Worm (Caenorhabditis elegans) whole organism, L3 larva: ENCODE data around the gene C12D5.5.

ENCODE experiments used
- R02D3.7 ChIP-seq: fragments of 150-350 bp; optimal IDR thresholded peaks from 2 replicates; lab custom pipeline; 2014; ENCODE audit warnings: missing biosample characterization, missing genetic modification characterization
- aly-2 ChIP-seq: fragments of 150-350 bp; optimal IDR thresholded peaks from 2 replicates; lab custom pipeline; 2014; ENCODE audit warnings: missing biosample characterization, missing genetic modification characterization
- ama-1 ChIP-seq: fragments of 150-350 bp; optimal IDR thresholded peaks from 2 replicates; lab custom pipeline; 2018
- ceh-16 ChIP-seq: sonication (generic microtip); optimal IDR thresholded peaks from 2 replicates; lab custom pipeline; 2017; ENCODE audit warnings: missing biosample characterization, missing genetic modification characterization
- ceh-28 ChIP-seq: fragments of 150-350 bp; optimal IDR thresholded peaks from 2 replicates; lab custom pipeline; 2014; ENCODE audit warnings: missing biosample characterization, missing genetic modification reagents, missing genetic modification characterization
- ceh-82 ChIP-seq: fragments of 150-350 bp; optimal IDR thresholded peaks from 2 replicates; lab custom pipeline; 2014; ENCODE audit warnings: missing biosample characterization, missing genetic modification characterization
- ceh-9 ChIP-seq: sonication (generic microtip); optimal IDR thresholded peaks from 2 replicates; lab custom pipeline; 2018; ENCODE audit warnings: missing biosample characterization, missing genetic modification characterization
- daf-12 ChIP-seq: fragments of 150-350 bp; optimal IDR thresholded peaks from 2 replicates; lab custom pipeline; 2014; ENCODE audit warnings: missing biosample characterization, missing genetic modification reagents, missing genetic modification characterization
- egl-27 ChIP-seq: sonication (generic microtip); optimal IDR thresholded peaks from 4 replicates; lab custom pipeline; 2017; ENCODE audit warnings: missing biosample characterization, missing genetic modification reagents, missing genetic modification characterization
- elt-2 ChIP-seq: sonication (generic microtip); optimal IDR thresholded peaks from 2 replicates; lab custom pipeline; 2016; ENCODE audit warnings: missing genetic modification reagents, mild to moderate bottlenecking, missing genetic modification characterization, missing compliant biosample characterization
- elt-3 ChIP-seq, 3 experiments: fragments of 150-350 bp in 1 of 3; sonication (generic microtip) in 2 of 3; optimal IDR thresholded peaks; 2 replicates in 2 of 3; 4 replicates in 1 of 3; lab custom pipeline; 2014 to 2017; ENCODE audit warnings: missing biosample characterization in 3 of 3, missing genetic modification characterization in 3 of 3
- eor-1 ChIP-seq, 2 experiments: fragments of 150-350 bp; optimal IDR thresholded peaks; 2 replicates each; lab custom pipeline; 2014 to 2018; ENCODE audit warnings: missing biosample characterization in 2 of 2, missing genetic modification characterization in 2 of 2
- fkh-10 ChIP-seq: sonication (generic microtip); optimal IDR thresholded peaks from 2 replicates; lab custom pipeline; 2017; ENCODE audit warnings: missing biosample characterization, missing genetic modification reagents, missing genetic modification characterization
- fos-1 ChIP-seq: fragments of 150-350 bp; optimal IDR thresholded peaks from 2 replicates; lab custom pipeline; 2014; ENCODE audit warnings: missing biosample characterization, missing genetic modification characterization
- hmg-11 ChIP-seq: sonication (generic microtip); optimal IDR thresholded peaks from 2 replicates; lab custom pipeline; 2016; ENCODE audit warnings: missing genetic modification characterization, missing compliant biosample characterization
- jun-1 ChIP-seq: fragments of 150-350 bp; optimal IDR thresholded peaks from 2 replicates; lab custom pipeline; 2014; ENCODE audit warnings: missing biosample characterization, missing genetic modification reagents, missing genetic modification characterization
- lin-15B ChIP-seq: fragments of 150-350 bp; optimal IDR thresholded peaks from 2 replicates; lab custom pipeline; 2014; ENCODE audit warnings: missing biosample characterization, missing genetic modification characterization
- lin-39 ChIP-seq: fragments of 150-350 bp; optimal IDR thresholded peaks from 2 replicates; lab custom pipeline; 2018; ENCODE audit warnings: missing biosample characterization, missing genetic modification reagents, missing genetic modification characterization
- lsy-12 ChIP-seq: sonication (generic microtip); optimal IDR thresholded peaks from 2 replicates; lab custom pipeline; 2016; ENCODE audit warnings: mild to moderate bottlenecking, missing genetic modification characterization, missing compliant biosample characterization
- mdl-1 ChIP-seq: fragments of 150-350 bp; optimal IDR thresholded peaks from 2 replicates; lab custom pipeline; 2014; ENCODE audit warnings: missing biosample characterization, missing genetic modification characterization
- mml-1 ChIP-seq: fragments of 150-350 bp; sonication (generic microtip); optimal IDR thresholded peaks from 3 replicates; lab custom pipeline; 2014; ENCODE audit warnings: missing biosample characterization, missing genetic modification characterization
- nfya-1 ChIP-seq: sonication (generic microtip); optimal IDR thresholded peaks from 2 replicates; lab custom pipeline; 2017; ENCODE audit warnings: missing genetic modification characterization, mild to moderate bottlenecking, missing compliant biosample characterization, antibody characterized with exemption, moderate library complexity; ENCODE audit not compliant: insufficient read depth
- nhr-11 ChIP-seq: fragments of 150-350 bp; optimal IDR thresholded peaks from 2 replicates; lab custom pipeline; 2014; ENCODE audit warnings: missing biosample characterization, missing genetic modification characterization
- nhr-12 ChIP-seq: fragments of 150-350 bp; optimal IDR thresholded peaks from 2 replicates; lab custom pipeline; 2014; ENCODE audit warnings: missing biosample characterization, missing genetic modification characterization
- nhr-23 ChIP-seq: fragments of 150-350 bp; optimal IDR thresholded peaks from 2 replicates; lab custom pipeline; 2014; ENCODE audit warnings: missing biosample characterization, missing genetic modification reagents, missing genetic modification characterization
- nhr-25 ChIP-seq: sonication (generic microtip); optimal IDR thresholded peaks from 2 replicates; lab custom pipeline; 2017; ENCODE audit warnings: missing biosample characterization, missing genetic modification characterization
- nhr-28 ChIP-seq: fragments of 150-350 bp; optimal IDR thresholded peaks from 2 replicates; lab custom pipeline; 2014; ENCODE audit warnings: missing biosample characterization, missing genetic modification characterization
- nhr-67 ChIP-seq: fragments of 150-350 bp; optimal IDR thresholded peaks from 2 replicates; lab custom pipeline; 2014; ENCODE audit warnings: missing biosample characterization, missing genetic modification characterization
- nhr-77 ChIP-seq: fragments of 150-350 bp; optimal IDR thresholded peaks from 2 replicates; lab custom pipeline; 2014; ENCODE audit warnings: missing biosample characterization, missing genetic modification characterization
- pqm-1 ChIP-seq: fragments of 150-350 bp; optimal IDR thresholded peaks from 2 replicates; lab custom pipeline; 2017; ENCODE audit warnings: missing biosample characterization, missing genetic modification characterization, inconsistent platforms
- sea-2 ChIP-seq: fragments of 150-350 bp; sonication (generic microtip); optimal IDR thresholded peaks from 4 replicates; lab custom pipeline; 2014; ENCODE audit warnings: missing biosample characterization, missing genetic modification reagents, missing genetic modification characterization
- skn-1 ChIP-seq: fragments of 150-350 bp; optimal IDR thresholded peaks from 2 replicates; lab custom pipeline; 2014; ENCODE audit warnings: missing biosample characterization, missing genetic modification characterization
- snpc-4 ChIP-seq: fragments of 150-350 bp; optimal IDR thresholded peaks from 2 replicates; lab custom pipeline; 2014; ENCODE audit warnings: missing biosample characterization, missing genetic modification characterization
- tbx-2 ChIP-seq: sonication (generic microtip); optimal IDR thresholded peaks from 2 replicates; lab custom pipeline; 2016; ENCODE audit warnings: mild to moderate bottlenecking, missing genetic modification characterization, missing compliant biosample characterization
- unc-39 ChIP-seq: sonication (generic microtip); optimal IDR thresholded peaks from 4 replicates; lab custom pipeline; 2017; ENCODE audit warnings: missing biosample characterization, missing genetic modification characterization
- zag-1 ChIP-seq: fragments of 150-350 bp; optimal IDR thresholded peaks from 2 replicates; lab custom pipeline; 2014; ENCODE audit warnings: missing biosample characterization, missing genetic modification characterization
- ztf-11 ChIP-seq: fragments of 150-350 bp; optimal IDR thresholded peaks from 2 replicates; lab custom pipeline; 2014; ENCODE audit warnings: missing biosample characterization, missing genetic modification characterization

Gene C12D5.5

DNA sequence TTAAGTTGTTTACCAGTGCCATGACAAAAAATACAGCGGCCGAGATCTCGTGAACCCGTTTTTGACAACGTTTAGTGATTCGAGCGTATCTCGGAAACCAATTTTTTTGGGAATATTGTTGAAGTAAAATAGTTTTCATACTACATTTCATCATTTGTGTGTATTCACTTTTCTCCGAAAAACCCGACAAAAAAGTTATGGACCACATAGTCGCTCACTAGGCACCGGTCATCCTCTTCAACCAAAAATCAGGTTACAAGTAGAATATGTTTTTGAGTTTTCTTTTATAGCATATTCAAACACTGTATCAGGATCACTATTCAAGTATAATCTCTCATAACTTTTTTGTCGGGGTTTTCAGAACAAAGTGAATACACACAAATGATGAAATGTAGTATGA is 26.3 kb upstream of the C12D5.5 start:
- TF ChIP-seq unc-39 (tag; lab: Kevin White, UChicago) (no peak), zag-1 (tag; lab: Kevin White, UChicago) (no peak), nhr-77 (tag; lab: Kevin White, UChicago) (no peak), sea-2 (GFP tag; lab: Kevin White, UChicago) (no peak), mml-1 (no peak), ceh-16 (no peak), ceh-82 (no peak), egl-27 (tag; lab: Kevin White, UChicago) (no peak), jun-1 (tag; lab: Kevin White, UChicago) (no peak), fos-1 (tag; lab: Kevin White, UChicago) (no peak), pqm-1 (tag; lab: Kevin White, UChicago) (no peak), nfya-1 (no peak), elt-3 (tag; optimal IDR thresholded peaks at IDR 0.05; lab: Kevin White, UChicago) (no peak), mdl-1 (tag; lab: Kevin White, UChicago) (no peak)

DNA sequence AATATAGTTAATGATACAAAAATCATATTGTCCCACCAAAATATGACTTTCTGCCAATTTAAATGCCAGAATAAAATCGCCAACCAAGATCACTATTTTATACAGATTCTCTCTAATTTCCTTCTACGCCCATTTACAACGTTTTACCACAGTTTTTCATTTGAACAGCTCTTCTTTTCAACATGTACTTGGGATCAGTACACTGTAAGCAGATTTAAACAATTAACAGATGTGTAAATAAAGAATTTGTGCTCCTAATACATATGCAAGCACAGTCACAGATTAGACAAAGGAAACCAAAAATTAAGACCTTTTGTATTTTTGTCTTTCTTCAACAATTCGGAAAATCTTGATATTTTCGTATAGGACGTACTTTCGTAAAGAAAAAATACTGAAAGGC is 24.6 kb upstream of the C12D5.5 start, which contains the start of gene F07C4.11:
Gene F07C4.11, minus strand, starts transcription at position 101 of the 400 bp plus-strand sequence.
- TF ChIP-seq elt-3 (tag; optimal IDR thresholded peaks at IDR 0.05; lab: Kevin White, UChicago) (no peak), nfya-1 (no peak), nhr-12 (tag; lab: Kevin White, UChicago) (no peak), skn-1 (tag; lab: Kevin White, UChicago) (no peak), jun-1 (tag; lab: Kevin White, UChicago) (no peak), ceh-82 (no peak), aly-2 (tag; lab: Kevin White, UChicago) (no peak), hmg-11 (tag; lab: Kevin White, UChicago) (no peak), ceh-28 (no peak), fkh-10 (GFP tag; lab: Kevin White, UChicago) (no peak), daf-12 (tag; lab: Kevin White, UChicago) (no peak)
- TF ChIP-seq, all 47 proteins: peak for 0

DNA sequence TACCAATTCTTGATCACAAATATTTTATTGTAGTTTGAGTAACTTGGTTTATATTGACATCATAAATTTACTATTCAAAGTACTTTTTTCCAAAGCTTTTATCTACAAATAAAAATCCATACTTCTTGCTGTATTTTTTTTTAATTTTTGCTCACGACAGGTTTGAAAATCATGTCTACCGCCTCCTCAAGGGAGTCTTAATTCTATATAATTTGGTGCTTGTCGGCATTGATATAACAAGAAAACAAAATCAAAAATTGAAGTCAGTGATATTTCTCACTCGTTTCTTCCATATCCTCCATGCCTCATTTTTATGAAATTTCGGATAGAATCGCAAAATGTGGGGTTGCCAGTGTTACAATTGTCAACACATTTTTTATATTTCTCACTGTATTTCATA is 22.6 kb upstream of the C12D5.5 start, which contains the start of gene str-47:
Gene str-47, plus strand, starts transcription at position 301 of the 400 bp plus-strand sequence.
- TF ChIP-seq snpc-4 (tag; lab: Kevin White, UChicago) (no peak), sea-2 (GFP tag; lab: Kevin White, UChicago) (no peak), R02D3.7 (no peak), ceh-9 (tag; lab: Kevin White, UChicago) (no peak), ama-1 (lab: Kevin White, UChicago) (no peak), eor-1 (tag; optimal IDR thresholded peaks at IDR 0.05; lab: Kevin White, UChicago) (no peak), ztf-11 (no peak), nhr-23 (tag; lab: Kevin White, UChicago) (no peak), tbx-2 (tag; lab: Kevin White, UChicago) (no peak), elt-2 (tag; lab: Kevin White, UChicago) (no peak), nhr-25 (no peak), ceh-82 (no peak), lin-15B (tag; lab: Kevin White, UChicago) (no peak), jun-1 (tag; lab: Kevin White, UChicago) (no peak), lsy-12 (tag; lab: Kevin White, UChicago) (no peak), fos-1 (tag; lab: Kevin White, UChicago) (no peak), nhr-28 (no peak)

DNA sequence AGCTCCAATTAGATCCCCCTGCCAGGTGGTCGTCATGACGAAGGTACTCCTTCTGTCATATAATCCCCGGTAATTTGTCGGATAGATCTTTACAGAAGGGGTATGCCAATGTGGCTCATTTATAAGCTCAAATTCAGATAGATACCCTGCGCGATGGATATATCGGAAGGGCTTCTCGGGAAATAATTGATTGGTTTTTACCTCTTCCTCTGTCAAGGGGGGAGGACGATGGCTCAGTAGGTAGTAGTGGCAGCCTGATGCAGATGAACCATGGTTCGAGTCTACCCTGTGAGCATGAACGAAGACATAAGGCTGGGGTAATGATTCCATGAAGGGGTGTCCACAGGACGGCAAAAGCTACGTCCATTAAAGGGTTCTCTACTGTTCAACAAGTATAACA is 20.9 kb upstream of the C12D5.5 start:
- TF ChIP-seq unc-39 (tag; lab: Kevin White, UChicago) (no peak), mdl-1 (tag; lab: Kevin White, UChicago) (no peak), ama-1 (lab: Kevin White, UChicago) (no peak), fkh-10 (GFP tag; lab: Kevin White, UChicago) (no peak), nhr-67 (tag; lab: Kevin White, UChicago) (no peak), elt-3 (tag; optimal IDR thresholded peaks at IDR 0.05; lab: Kevin White, UChicago) (no peak), lin-39 (tag; lab: Kevin White, UChicago) (no peak), jun-1 (tag; lab: Kevin White, UChicago) (no peak), nhr-11 (tag; lab: Kevin White, UChicago) (no peak), nhr-23 (tag; lab: Kevin White, UChicago) (no peak), eor-1 (tag; optimal IDR thresholded peaks at IDR 0.05; lab: Kevin White, UChicago) (no peak), nfya-1 (no peak)
